Worm (Caenorhabditis elegans): ENCODE measurements around the gene wars-1.

wars-1 gene

DNA sequence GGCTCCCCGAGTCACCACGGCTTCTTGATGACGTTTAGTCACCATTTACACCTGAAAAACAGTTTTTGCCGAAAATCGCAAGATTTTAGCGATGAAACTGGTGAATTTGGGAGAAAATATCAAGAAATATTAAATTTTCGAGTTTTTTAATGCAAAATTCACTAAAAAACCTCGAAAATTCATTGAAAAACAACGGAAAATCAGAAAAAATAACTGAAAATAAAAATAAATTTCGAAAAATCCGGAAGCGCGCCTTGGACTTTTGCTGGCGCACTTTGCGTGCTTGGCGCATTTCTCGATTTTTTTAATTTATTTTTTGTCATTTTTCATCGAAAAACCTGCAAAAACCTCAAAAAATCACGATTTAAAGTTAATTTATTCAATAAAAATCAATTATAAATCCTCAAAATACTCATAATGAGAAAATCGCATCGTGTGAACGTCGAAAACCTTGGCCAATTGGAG lies 35.9 kb upstream of the wars-1 start, which contains the start of gene emb-4:
emb-4 (minus strand) TSS at position 51 of the 465 bp plus-strand sequence.
- TF ChIP-seq sdc-2 (tag; optimal IDR thresholded peaks at IDR 0.05), result no peak

ce11 chrV:18882990-18883389 lies 24.0 kb upstream of the wars-1 start:
- peak; percentile 33; the same call in 1 of the 2 replicates for TF ChIP-seq ceh-45 (GFP tag; IDR thresholded peaks at IDR 0.05)

ce11 chrV:18873833-18874232 lies 14.8 kb upstream of the wars-1 start, which contains the start of gene ceh-51:
TSS of gene ceh-51 (plus strand) at chrV:18874133.
- TF ChIP-seq K09A11.1 (tag; optimal IDR thresholded peaks at IDR 0.05; ENCODE audit: insufficient read depth) (no peak), ceh-48 (tag; optimal IDR thresholded peaks at IDR 0.05) (no peak), pag-3 (tag; optimal IDR thresholded peaks at IDR 0.05; ENCODE audit: borderline replicate concordance) (peak; percentile 25)

ce11 chrV:18870955-18871354 lies 11.9 kb upstream of the wars-1 start:
- TF ChIP-seq gmeb-2 (tag; optimal IDR thresholded peaks at IDR 0.05) (no peak), sox-4 (tag; optimal IDR thresholded peaks at IDR 0.05) (no peak), ceh-34 (tag; optimal IDR thresholded peaks at IDR 0.05) (no peak), elt-2 (tag; optimal IDR thresholded peaks at IDR 0.05) (no peak), unc-86 (tag; optimal IDR thresholded peaks at IDR 0.05) (no peak), ztf-16 (tag; optimal IDR thresholded peaks at IDR 0.05) (no peak), zip-5 (tag; optimal IDR thresholded peaks at IDR 0.05) (no peak), pat-9 (tag; optimal IDR thresholded peaks at IDR 0.05) (no peak)

DNA sequence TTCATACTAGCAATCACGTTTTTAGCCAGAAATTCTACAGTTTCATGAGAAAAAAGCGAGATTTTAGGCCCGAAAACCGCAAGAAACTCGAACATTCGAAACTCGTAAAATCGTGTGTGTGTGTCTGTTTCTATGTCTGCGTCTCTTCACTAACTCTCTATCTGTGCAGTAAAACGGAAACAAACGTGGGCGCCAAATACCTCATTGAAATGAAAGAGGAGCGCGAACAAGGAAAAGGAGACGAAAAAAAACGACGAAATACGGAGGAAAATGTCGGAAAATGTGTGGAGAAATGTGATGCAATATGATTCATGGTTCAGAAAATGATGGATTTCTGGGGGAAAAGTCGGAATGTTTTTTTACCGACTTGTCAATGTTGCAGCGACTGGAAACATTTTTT lies 9.5 kb upstream of the wars-1 start:
- TF ChIP-seq hlh-6 (tag; optimal IDR thresholded peaks at IDR 0.05), result no peak
- TF ChIP-seq lim-6 (tag; optimal IDR thresholded peaks at IDR 0.05), result no peak
- TF ChIP-seq ceh-14 (tag; optimal IDR thresholded peaks at IDR 0.05), result no peak
- no peak for TF ChIP-seq ref-2 (tag; optimal IDR thresholded peaks at IDR 0.05)
- TF ChIP-seq fkh-10 (GFP tag; optimal IDR thresholded peaks at IDR 0.05), result no peak
- no peak for TF ChIP-seq sox-2 (GFP tag; IDR thresholded peaks at IDR 0.05)
- TF ChIP-seq ceh-2 (tag; optimal IDR thresholded peaks at IDR 0.05), result no peak
- no peak for TF ChIP-seq pax-1 (tag; optimal IDR thresholded peaks at IDR 0.05)
- no peak for TF ChIP-seq ceh-18 (tag; optimal IDR thresholded peaks at IDR 0.05)
- no peak for TF ChIP-seq tbx-7 (tag; optimal IDR thresholded peaks at IDR 0.05)
- TF ChIP-seq elt-2 (tag; optimal IDR thresholded peaks at IDR 0.05), result no peak
- no peak for TF ChIP-seq ceh-30 (tag; optimal IDR thresholded peaks at IDR 0.05)
- TF ChIP-seq pat-9 (tag; optimal IDR thresholded peaks at IDR 0.05), result no peak
- TF ChIP-seq pha-4 (tag; optimal IDR thresholded peaks at IDR 0.05), result no peak
- TF ChIP-seq elt-4 (tag; optimal IDR thresholded peaks at IDR 0.05), result no peak
- TF ChIP-seq pha-2 (tag; optimal IDR thresholded peaks at IDR 0.05), result no peak
- TF ChIP-seq ttx-3 (tag; optimal IDR thresholded peaks at IDR 0.05), result no peak
- TF ChIP-seq eyg-1 (tag; optimal IDR thresholded peaks at IDR 0.05), result no peak

DNA sequence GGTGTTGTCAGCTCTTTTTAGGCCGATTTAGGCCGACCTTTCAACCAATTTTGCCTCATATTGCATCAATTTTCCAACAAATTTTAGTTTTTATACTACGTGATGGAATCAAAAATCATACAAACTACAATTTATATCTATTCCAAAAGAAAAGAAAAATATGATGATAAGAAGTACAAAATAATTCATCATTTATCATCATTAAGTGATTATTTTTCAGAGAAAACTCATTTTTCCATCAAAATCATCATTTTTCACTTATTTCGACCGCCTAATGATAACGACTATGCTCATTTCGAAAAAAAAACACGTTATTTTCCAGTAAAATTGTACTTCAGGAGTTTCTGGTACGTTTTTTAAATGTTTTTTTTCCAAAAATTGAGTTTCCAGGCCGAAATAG lies 4.2 kb downstream of the wars-1 start:
- TF ChIP-seq ceh-22 (tag; optimal IDR thresholded peaks at IDR 0.05), result no peak
- no peak for TF ChIP-seq ceh-18 (tag; optimal IDR thresholded peaks at IDR 0.05)
- TF ChIP-seq T23F11.4 (GFP tag; optimal IDR thresholded peaks at IDR 0.05), result no peak
- no peak for TF ChIP-seq ahr-1 (tag; optimal IDR thresholded peaks at IDR 0.05)
- TF ChIP-seq ceh-24 (tag; optimal IDR thresholded peaks at IDR 0.05), result no peak
- TF ChIP-seq K02D7.2 (tag; optimal IDR thresholded peaks at IDR 0.05), result no peak
- no peak for TF ChIP-seq pqm-1 (tag; optimal IDR thresholded peaks at IDR 0.05)
- no peak for TF ChIP-seq ceh-19 (GFP tag; optimal IDR thresholded peaks at IDR 0.05)
- TF ChIP-seq C38D4.7 (GFP tag; optimal IDR thresholded peaks at IDR 0.05), result no peak
- no peak for TF ChIP-seq hlh-8 (tag; optimal IDR thresholded peaks at IDR 0.05)
- no peak for TF ChIP-seq pha-2 (tag; optimal IDR thresholded peaks at IDR 0.05)
- TF ChIP-seq ceh-34 (tag; optimal IDR thresholded peaks at IDR 0.05), result no peak
- TF ChIP-seq ceh-6 (GFP tag; optimal IDR thresholded peaks at IDR 0.05), result no peak
- no peak for TF ChIP-seq fax-1 (tag; optimal IDR thresholded peaks at IDR 0.05)
- TF ChIP-seq K09A11.1 (tag; optimal IDR thresholded peaks at IDR 0.05; ENCODE audit: insufficient read depth), result no peak
- no peak for TF ChIP-seq hlh-13 (GFP tag; optimal IDR thresholded peaks at IDR 0.05)
- TF ChIP-seq pax-1 (tag; optimal IDR thresholded peaks at IDR 0.05), result no peak
